Worm (Caenorhabditis elegans): Measurements from ENCODE around the gene plx-2.

DNA sequence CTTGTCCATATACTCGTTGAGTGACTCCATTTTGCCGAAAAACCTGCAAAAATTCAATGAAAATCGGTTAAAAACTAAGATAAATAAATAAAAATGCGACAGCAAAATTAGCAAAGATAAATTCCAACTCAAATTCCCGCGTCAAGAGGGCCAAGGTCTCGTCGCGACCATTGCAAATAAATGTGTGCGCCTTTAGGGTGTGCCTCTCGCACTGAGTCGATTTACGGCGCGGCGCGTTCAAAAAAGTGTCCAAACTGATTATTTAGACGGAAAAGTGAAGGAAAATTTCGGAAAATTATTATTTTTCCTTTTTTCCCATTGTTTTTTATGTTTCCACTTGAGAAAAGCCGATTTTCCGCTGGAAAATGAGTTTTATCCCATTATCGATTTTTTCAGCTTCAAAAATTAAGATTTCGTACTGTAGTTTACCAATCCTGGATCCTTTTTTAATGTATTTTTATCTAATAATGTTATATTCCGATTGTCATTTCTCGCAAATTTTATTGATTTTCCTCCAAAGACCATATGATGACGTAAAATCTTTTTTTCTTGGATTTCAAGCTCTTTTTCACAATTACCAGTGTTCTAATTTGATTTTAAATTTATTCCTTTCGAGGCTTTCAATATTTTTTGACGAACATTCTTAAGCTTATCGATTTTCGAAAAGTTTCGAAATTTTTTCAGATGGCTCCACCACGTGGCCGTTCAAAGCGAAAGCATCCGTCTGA, 34.5 kb downstream of the plx-2 start, which contains the start of the genes kbp-3 and nurf-1:
- peak; percentile 4 for TF ChIP-seq F13C5.2 (tag; optimal IDR thresholded peaks at IDR 0.05)
- TF ChIP-seq B0310.2 (tag; optimal IDR thresholded peaks at IDR 0.05), result no peak
- no peak for TF ChIP-seq sea-1 (GFP tag; conservative IDR thresholded peaks at IDR 0.05)
- no peak for TF ChIP-seq flt-1 (GFP tag; IDR thresholded peaks at IDR 0.05)
